Fruit fly (Drosophila melanogaster): ENCODE measurements around the gene ergic53.

The ergic53 gene

dm6 chr3L:8536387-8536786 lies 1.6 kb downstream of the ergic53 start:
- TF ChIP-seq Six4 (GFP tag; optimal IDR thresholded peaks at IDR 0.05) = no peak
- TF ChIP-seq Hr78 (GFP tag; optimal IDR thresholded peaks at IDR 0.05) = peak in 1 of 2 experiments; percentile 54
- TF ChIP-seq sim (GFP tag; IDR thresholded peaks at IDR 0.05) = no peak
- no peak for TF ChIP-seq Med (GFP tag)
- no peak for TF ChIP-seq ind (GFP tag; optimal IDR thresholded peaks at IDR 0.05)
- no peak for TF ChIP-seq CG14860 (GFP tag; IDR thresholded peaks at IDR 0.05; ENCODE audit: partially characterized antibody)
- no peak for TF ChIP-seq CG9817 (tag; optimal IDR thresholded peaks at IDR 0.05)
- TF ChIP-seq CG1024 (GFP tag; IDR thresholded peaks at IDR 0.05) = no peak
- TF ChIP-seq Ada2b (GFP tag; IDR thresholded peaks at IDR 0.05) = no peak
- TF ChIP-seq bsh (GFP tag; optimal IDR thresholded peaks at IDR 0.05) = no peak
- 0 out of 3 replicates have a peak, but pooled peaks have one; percentile 11 for TF ChIP-seq ken (GFP tag; IDR thresholded peaks at IDR 0.05)

dm6 chr3L:8538355-8538754 lies 3.6 kb downstream of the ergic53 start:
- TF ChIP-seq bbx (GFP tag; IDR thresholded peaks at IDR 0.05; ENCODE audit: partially characterized antibody) (0 out of 2 replicates have a peak, but pooled peaks have one; percentile 9), stwl (tag; optimal IDR thresholded peaks at IDR 0.05) (no peak), ro (GFP tag; IDR thresholded peaks at IDR 0.05) (no peak), CG3281 (GFP tag; optimal IDR thresholded peaks at IDR 0.05) (no peak), Dek (tag; optimal IDR thresholded peaks at IDR 0.05) (no peak), Nf-YB (GFP tag; optimal IDR thresholded peaks at IDR 0.05) (peak; percentile 88), CG18599 (GFP tag; optimal IDR thresholded peaks at IDR 0.05) (no peak), Deaf1 (tag; optimal IDR thresholded peaks at IDR 0.05) (no peak), CG7987 (GFP tag; optimal IDR thresholded peaks at IDR 0.05) (no peak), CG12659 (GFP tag; optimal IDR thresholded peaks at IDR 0.05) (no peak), Nf-YC (tag; optimal IDR thresholded peaks at IDR 0.05) (peak; percentile 95), Lpt (GFP tag; optimal IDR thresholded peaks at IDR 0.05) (no peak), Dip2 (GFP tag; IDR thresholded peaks at IDR 0.05) (no peak), ewg (GFP tag; optimal IDR thresholded peaks at IDR 0.05) (peak; percentile 64)

DNA sequence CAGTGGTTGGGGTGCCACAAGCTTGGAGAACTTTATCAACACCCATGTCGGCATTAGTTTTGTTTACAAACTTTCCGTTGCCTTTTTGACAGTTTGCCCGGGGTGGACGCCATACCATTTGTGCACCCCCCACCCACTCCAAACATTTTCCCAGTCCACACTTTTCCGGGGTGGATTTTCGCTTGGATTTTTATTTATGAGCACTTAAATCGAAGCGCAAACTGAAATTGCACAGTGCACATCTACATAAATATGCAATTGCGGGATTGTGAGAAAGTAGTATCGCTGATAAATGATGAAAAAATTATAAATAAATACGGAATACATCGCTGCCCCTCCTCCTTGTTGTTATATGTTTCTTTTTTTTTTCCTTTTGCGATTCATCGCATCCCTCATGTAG lies 5.7 kb downstream of the ergic53 start:
- TF ChIP-seq nerfin-1 (tag; optimal IDR thresholded peaks at IDR 0.05) (peak; percentile 51), pros (GFP tag; optimal IDR thresholded peaks at IDR 0.05) (peak; percentile 51), yki (optimal IDR thresholded peaks at IDR 0.05) (no peak), HLH3B (GFP tag; IDR thresholded peaks at IDR 0.05) (no peak), CG13894 (tag; optimal IDR thresholded peaks at IDR 0.05) (no peak), btn (GFP tag; optimal IDR thresholded peaks at IDR 0.05) (no peak), Usf (GFP tag; optimal IDR thresholded peaks at IDR 0.05) (no peak), lab (GFP tag; optimal IDR thresholded peaks at IDR 0.05) (no peak), CG11398 (GFP tag; optimal IDR thresholded peaks at IDR 0.05) (no peak), Camta (GFP tag; optimal IDR thresholded peaks at IDR 0.05) (no peak), CG7745 (tag; optimal IDR thresholded peaks at IDR 0.05) (no peak), Meics (GFP tag; optimal IDR thresholded peaks at IDR 0.05) (no peak)

- TF ChIP-seq Hand (GFP tag; optimal IDR thresholded peaks at IDR 0.05) (no peak), CG18619 (GFP tag; optimal IDR thresholded peaks at IDR 0.05) (no peak), Side (GFP tag; optimal IDR thresholded peaks at IDR 0.05) (no peak), tll (GFP tag; optimal IDR thresholded peaks at IDR 0.05) (peak in 1 of 2 experiments; percentile 52), nau (GFP tag; optimal IDR thresholded peaks at IDR 0.05) (no peak), CG1832 (GFP tag; optimal IDR thresholded peaks at IDR 0.05) (no peak), cad (GFP tag; optimal IDR thresholded peaks at IDR 0.05) (peak; percentile 69)
These were observed 6.9 kb downstream of the ergic53 start for dm6 chr3L:8541669-8542068.

Data from whole organism, embryonic.